Worm (Caenorhabditis elegans) whole organism, young adult: ENCODE measurements around the gene F56C3.8.
"Not testable (repeated sequence)": the region's sequence is repeated elsewhere in the genome, so short reads cannot be mapped to it uniquely, and the experiment has no call there.

Experiments
- C17E4.6 ChIP-seq: fragments of 200-800 bp; sonication (Bioruptor generic); IDR thresholded peaks from 2 replicates; pipeline ENCODE4 v1.3.6; 2022; ENCODE audit warnings: missing genetic modification reagents, missing genetic modification characterization, missing compliant biosample characterization
- F10E7.11 ChIP-seq: sonication (generic microtip); optimal IDR thresholded peaks from 2 replicates; lab custom pipeline; 2017; ENCODE audit warnings: mild to moderate bottlenecking, missing genetic modification characterization, moderate library complexity, missing compliant biosample characterization
- F52B5.7 ChIP-seq: sonication (generic microtip); optimal IDR thresholded peaks from 2 replicates; lab custom pipeline; 2016; ENCODE audit warnings: mild to moderate bottlenecking, missing genetic modification characterization, missing compliant biosample characterization
- Y53F4B.3 ChIP-seq: fragments of 200-800 bp; sonication (Bioruptor generic); IDR thresholded peaks from 2 replicates; pipeline ENCODE4 v1.3.6; 2022; ENCODE audit warnings: missing genetic modification reagents, missing genetic modification characterization, missing compliant biosample characterization
- ama-1 ChIP-seq, 3 experiments: fragments of 150-350 bp in 1 of 3; sonication (generic microtip) in 2 of 3; optimal IDR thresholded peaks; 2 replicates each; lab custom pipeline; 2014 to 2018; ENCODE audit warnings: missing biosample characterization in 2 of 3, missing genetic modification characterization in 2 of 3, missing genetic modification reagents in 2 of 3
- bed-2 ChIP-seq: fragments of 200-800 bp; sonication (Bioruptor generic); IDR thresholded peaks from 2 replicates; pipeline ENCODE4 v1.3.6; 2022; ENCODE audit warnings: missing genetic modification reagents, missing genetic modification characterization, missing compliant biosample characterization
- cebp-2 ChIP-seq: fragments of 200-800 bp; sonication (Bioruptor generic); IDR thresholded peaks from 2 replicates; pipeline ENCODE4 v1.3.6; 2022; ENCODE audit warnings: missing genetic modification characterization, missing compliant biosample characterization
- dox-1 ChIP-seq: fragments of 200-800 bp; sonication (Bioruptor generic); IDR thresholded peaks from 2 replicates; pipeline ENCODE4 v1.3.6; 2022; ENCODE audit warnings: missing genetic modification reagents, missing genetic modification characterization, missing compliant biosample characterization
- egl-44 ChIP-seq: fragments of 200-800 bp; sonication (Bioruptor generic); IDR thresholded peaks from 2 replicates; pipeline ENCODE4 v1.3.6; 2022; ENCODE audit warnings: missing genetic modification reagents, missing genetic modification characterization, missing compliant biosample characterization
- hmg-1.2 ChIP-seq: fragments of 200-800 bp; sonication (Bioruptor generic); IDR thresholded peaks from 2 replicates; pipeline ENCODE4 v1.3.6; 2022; ENCODE audit warnings: missing genetic modification reagents, missing genetic modification characterization, missing compliant biosample characterization
- lin-35 ChIP-seq, 3 experiments: fragments of 150-350 bp in 2 of 3; sonication (generic microtip) in 1 of 3; optimal IDR thresholded peaks; 2 replicates each; lab custom pipeline; 2014 to 2018; ENCODE audit warnings: missing biosample characterization in 3 of 3, missing genetic modification characterization in 3 of 3, missing genetic modification reagents in 3 of 3
- mcd-1 ChIP-seq: fragments of 200-800 bp; sonication (Bioruptor generic); IDR thresholded peaks from 2 replicates; pipeline ENCODE4 v1.3.6; 2022; ENCODE audit warnings: missing genetic modification reagents, missing genetic modification characterization, missing compliant biosample characterization
- mes-4 ChIP-seq: sonication (generic microtip); optimal IDR thresholded peaks from 2 replicates; lab custom pipeline; 2016; ENCODE audit warnings: missing genotype, missing genetic modification characterization, missing compliant biosample characterization
- nhr-179 ChIP-seq: sonication (generic microtip); optimal IDR thresholded peaks from 2 replicates; lab custom pipeline; 2016; ENCODE audit warnings: mild to moderate bottlenecking, missing genetic modification characterization, missing compliant biosample characterization
- nhr-80 ChIP-seq: sonication (generic microtip); optimal IDR thresholded peaks from 2 replicates; lab custom pipeline; 2016; ENCODE audit warnings: missing genetic modification characterization, missing compliant biosample characterization
- repo-1 ChIP-seq: sonication (generic microtip); optimal IDR thresholded peaks from 2 replicates; lab custom pipeline; 2017; ENCODE audit warnings: mild to moderate bottlenecking, missing genetic modification characterization, missing compliant biosample characterization
- tbp1 ChIP-seq: fragments of 200-800 bp; sonication (Bioruptor generic); optimal IDR thresholded peaks from 2 replicates; lab custom pipeline; 2018; ENCODE audit warnings: mild to moderate bottlenecking, missing genetic modification characterization, missing compliant biosample characterization
- unc-130 ChIP-seq: sonication (generic microtip); optimal IDR thresholded peaks from 2 replicates; lab custom pipeline; 2016; ENCODE audit warnings: missing genetic modification reagents, missing genetic modification characterization, missing compliant biosample characterization
- zfh-2 ChIP-seq: fragments of 200-800 bp; sonication (Bioruptor generic); conservative IDR thresholded peaks from 2 replicates; pipeline ENCODE4 v1.3.6; 2022; ENCODE audit warnings: missing genetic modification reagents, missing genetic modification characterization, missing compliant biosample characterization
- ztf-25 ChIP-seq: fragments of 200-800 bp; sonication (Bioruptor generic); IDR thresholded peaks from 2 replicates; pipeline ENCODE4 v1.3.6; 2022; ENCODE audit warnings: missing genetic modification reagents, missing genetic modification characterization, missing compliant biosample characterization

F56C3.8 gene

DNA sequence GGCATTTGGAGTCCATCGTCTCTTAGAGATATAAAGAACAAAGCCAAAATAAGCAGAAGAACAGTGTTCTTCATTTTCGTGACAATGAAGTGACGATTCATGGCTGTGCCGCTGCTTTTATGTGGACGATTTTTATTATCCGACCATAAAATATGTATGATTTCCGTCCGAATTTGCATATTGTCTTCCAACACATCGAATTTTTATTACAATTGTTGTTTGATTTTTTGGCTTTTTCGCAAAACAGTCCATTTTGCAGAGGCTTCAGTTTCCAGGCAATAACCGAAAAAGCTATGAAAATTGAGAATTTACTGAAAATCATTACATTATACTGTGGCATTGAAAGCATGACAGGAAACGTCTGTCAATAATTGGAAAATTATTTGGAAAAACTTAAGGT, at the start of gene F56C3.8:
Gene F56C3.8 (minus strand): TSS at position 101 of the 400 bp plus-strand sequence.
- TF ChIP-seq repo-1 (tag; lab: Kevin White, UChicago) (no peak), cebp-2 (GFP tag; lab: Robert Waterston, UW) (no peak), F52B5.7 (tag; lab: Kevin White, UChicago) (no peak)
- TF ChIP-seq, all 124 proteins: peak for 0

DNA sequence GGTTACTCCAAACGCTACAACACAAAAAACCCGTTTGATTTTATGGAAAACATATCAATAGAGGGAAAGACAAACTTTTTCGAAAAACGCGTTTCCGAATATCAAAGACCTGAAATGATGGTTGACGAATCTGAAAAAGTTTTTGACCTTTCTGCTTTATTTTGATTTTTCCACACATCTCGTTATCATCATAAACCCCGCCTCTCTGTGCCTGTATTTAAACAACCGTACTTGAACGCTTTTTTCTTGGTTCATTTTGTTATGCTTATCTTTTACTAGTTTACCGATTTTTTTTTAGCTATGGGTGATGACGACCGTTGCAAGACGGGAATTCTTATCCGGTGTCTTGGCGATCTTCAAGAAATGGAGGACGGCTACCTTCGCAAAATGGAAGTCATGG, 46.3 kb upstream of the F56C3.8 start, which contains the start of gene F19G12.1:
Gene F19G12.1 (plus strand): TSS at position 301 of the 400 bp plus-strand sequence.
- TF ChIP-seq nhr-179 (tag; lab: Kevin White, UChicago); bed-2 (GFP tag; lab: Robert Waterston, UW); unc-130 (GFP tag; lab: Kevin White, UChicago): not testable (repeated sequence)
- TF ChIP-seq, all 124 proteins: peak for 0; not testable (repeated sequence) for 124

DNA sequence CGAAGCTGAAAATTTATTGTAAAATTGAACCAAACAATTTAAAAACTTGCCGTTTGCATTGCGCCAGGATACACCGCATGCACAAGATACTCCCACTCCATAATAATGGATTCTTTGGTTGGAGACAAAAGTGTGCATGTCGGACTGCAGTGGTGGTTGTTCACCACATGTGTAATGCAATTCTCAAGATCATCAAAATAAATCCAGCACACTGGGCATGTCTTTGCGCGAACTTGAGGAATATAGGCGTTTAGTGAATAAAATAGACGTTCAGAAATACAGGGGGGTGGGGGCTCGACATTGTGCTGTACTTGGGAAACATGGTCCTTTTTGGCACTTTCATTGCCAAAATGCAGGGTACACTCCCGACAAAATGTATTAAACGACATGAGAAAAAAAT, 42.0 kb upstream of the F56C3.8 start, which contains the start of gene F19G12.11:
Gene F19G12.11 (minus strand): TSS at position 101 of the 400 bp plus-strand sequence.
- TF ChIP-seq C17E4.6 (GFP tag; lab: Robert Waterston, UW) (no peak), tbp1 (GFP tag; lab: Kevin White, UChicago) (no peak), egl-44 (GFP tag; lab: Robert Waterston, UW) (no peak)

DNA sequence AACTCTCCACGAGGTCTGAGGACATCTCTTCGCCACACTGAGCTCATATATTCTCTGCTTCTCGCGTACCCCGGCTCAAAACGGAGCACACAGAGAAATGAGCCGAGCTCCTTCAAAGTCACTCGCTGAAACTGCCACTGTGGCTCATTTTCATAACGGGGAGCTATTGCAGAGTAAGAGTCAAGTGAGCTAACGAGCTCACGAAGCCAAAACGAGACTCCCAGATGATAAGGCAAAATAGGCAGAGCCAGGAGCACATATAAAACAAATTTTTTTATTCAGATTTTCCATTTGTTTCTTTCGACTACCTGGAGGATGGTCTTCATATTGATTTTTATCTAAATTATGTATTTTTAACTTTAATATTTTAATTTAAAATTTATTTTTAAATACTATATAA, 40.1 kb upstream of the F56C3.8 start, which contains the start of gene F19G12.3:
Gene F19G12.3 (plus strand): TSS at position 301 of the 400 bp plus-strand sequence.
- TF ChIP-seq F10E7.11 (tag; lab: Kevin White, UChicago) (no peak), zfh-2 (GFP tag; lab: Robert Waterston, UW) (0 out of 2 replicates have a peak, but pooled peaks have one; percentile 8), mcd-1 (GFP tag; lab: Robert Waterston, UW) (no peak)

DNA sequence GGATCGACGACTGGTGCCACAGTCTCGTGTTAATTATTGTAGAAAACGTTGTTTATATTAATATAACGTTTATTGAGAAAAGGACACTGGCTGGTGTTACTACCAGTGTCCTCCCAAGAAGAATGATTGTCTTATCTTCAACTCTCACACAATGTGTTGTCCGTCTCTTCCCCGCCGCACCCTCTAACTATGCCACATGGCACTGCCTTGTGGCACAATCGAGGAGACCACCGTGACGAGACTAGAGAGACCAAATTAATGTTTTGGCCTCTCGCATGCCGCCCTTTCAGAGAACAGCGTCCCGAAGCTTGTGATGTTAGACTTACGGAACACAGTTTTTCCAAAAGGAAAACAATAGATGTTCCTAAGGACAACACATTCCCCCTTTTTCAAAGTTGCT, 37.8 kb upstream of the F56C3.8 start:
- peak; percentile 60; the same call in 1 of the 2 replicates for TF ChIP-seq dox-1 (GFP tag; lab: Robert Waterston, UW)
- TF ChIP-seq mcd-1 (GFP tag; lab: Robert Waterston, UW) = 0 out of 2 replicates have a peak, but pooled peaks have one; percentile 13
- TF ChIP-seq nhr-80 (tag; lab: Kevin White, UChicago) = peak; percentile 51

DNA sequence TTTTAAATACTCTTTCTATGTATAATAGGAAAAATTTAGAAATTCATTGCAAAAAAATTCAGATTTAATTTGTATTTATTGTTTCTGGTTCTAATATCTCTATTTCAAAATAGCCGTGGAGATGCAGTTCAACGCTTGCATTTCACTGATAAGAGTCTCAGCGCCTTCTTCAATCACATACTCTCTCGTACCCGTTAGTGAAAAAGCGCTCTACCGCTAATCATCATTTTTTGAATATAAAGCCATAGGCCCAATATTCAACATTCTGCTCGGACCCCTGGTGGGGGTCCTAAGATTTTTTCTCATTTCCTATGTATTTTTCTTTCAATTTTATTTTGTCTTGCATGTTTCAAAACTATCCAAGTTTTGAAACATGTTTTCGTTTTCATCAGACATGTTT, 36.1 kb upstream of the F56C3.8 start:
- TF ChIP-seq nhr-80 (tag; lab: Kevin White, UChicago) (peak; percentile 9), mcd-1 (GFP tag; lab: Robert Waterston, UW) (peak; percentile 46), ztf-25 (GFP tag; lab: Robert Waterston, UW) (no peak)

DNA sequence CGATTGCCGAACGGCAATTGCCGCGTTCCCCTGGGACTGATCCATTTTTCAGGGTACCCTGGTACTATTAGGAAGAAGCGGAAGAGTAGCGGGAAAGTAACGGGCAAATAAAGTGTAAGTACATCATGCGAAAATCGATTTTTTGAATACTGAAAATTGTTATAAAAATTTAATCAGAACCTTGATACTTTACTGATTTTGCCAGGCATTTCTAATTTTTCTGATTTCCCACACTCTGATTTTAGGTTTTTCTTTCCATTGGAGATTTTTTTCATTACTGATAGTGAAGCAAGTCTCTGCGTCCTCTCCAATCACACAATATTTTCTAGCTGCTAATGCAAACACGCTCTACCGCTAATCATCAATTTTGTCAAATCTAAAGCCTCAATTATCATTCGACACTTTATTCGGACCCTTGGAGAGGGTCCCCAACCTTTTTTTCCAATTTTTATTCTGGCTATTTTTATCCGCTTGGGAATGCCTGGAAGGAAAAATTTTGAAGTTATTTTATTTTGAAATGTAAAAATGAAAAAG, 34.8 kb upstream of the F56C3.8 start, which contains the start of gene F19G12.9:
Gene F19G12.9 (plus strand): TSS at position 51 of the 534 bp plus-strand sequence.
- TF ChIP-seq nhr-80 (tag; lab: Kevin White, UChicago) (peak; percentile 9), ama-1 (optimal IDR thresholded peaks at IDR 0.05; lab: Kevin White, UChicago) (no peak), ama-1 (GFP tag; optimal IDR thresholded peaks at IDR 0.05; lab: Kevin White, UChicago) (no peak), hmg-1.2 (peak; percentile 58), mcd-1 (GFP tag; lab: Robert Waterston, UW) (peak; percentile 84)

DNA sequence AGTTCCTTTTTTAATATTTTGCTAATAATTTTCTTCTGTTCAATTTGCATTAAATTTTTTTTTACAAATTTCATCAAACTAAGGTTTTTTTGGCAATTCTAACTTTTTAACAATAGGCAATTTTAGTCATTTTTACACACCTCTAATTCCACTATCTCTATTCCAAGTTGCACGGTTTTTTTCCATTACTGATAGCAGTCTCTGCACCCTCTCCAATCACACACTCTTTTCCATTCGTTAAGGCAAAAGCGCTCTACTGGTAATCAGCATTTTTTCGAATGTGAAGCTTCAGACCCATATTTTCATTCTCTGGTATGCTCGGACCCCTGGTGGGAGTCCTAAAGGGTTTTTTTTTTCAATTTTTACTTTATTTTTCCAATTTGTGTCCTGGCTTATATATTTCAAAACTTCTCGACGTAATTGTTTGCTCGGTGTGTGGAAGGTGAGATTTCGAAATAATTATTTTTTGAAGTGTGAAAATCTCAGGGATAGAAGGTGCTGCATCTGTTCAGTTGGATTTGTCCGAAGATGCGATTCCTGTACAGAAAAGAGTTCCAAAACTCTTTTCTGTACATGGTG, 32.4 kb upstream of the F56C3.8 start, which contains the start of the genes F19G12.4 and F19G12.8:
Gene F19G12.4 (plus strand): TSS at position 529 of the 579 bp plus-strand sequence.
Gene F19G12.8 (plus strand): TSS at position 545 of the 579 bp plus-strand sequence.
- TF ChIP-seq lin-35 (GFP tag; optimal IDR thresholded peaks at IDR 0.05; lab: Kevin White, UChicago) (no peak), Y53F4B.3 (GFP tag; lab: Robert Waterston, UW) (no peak), mcd-1 (GFP tag; lab: Robert Waterston, UW) (0 out of 2 replicates have a peak, but pooled peaks have one; percentile 29), dox-1 (GFP tag; lab: Robert Waterston, UW) (0 out of 2 replicates have a peak, but pooled peaks have one; percentile 28), mes-4 (tag; lab: Kevin White, UChicago) (no peak), nhr-80 (tag; lab: Kevin White, UChicago) (peak; percentile 37)
